Fruit fly (Drosophila melanogaster): Measurements from ENCODE around the gene Sems.
A peak's percentile ranks its signal among the peaks of the same experiment; 100 is the strongest.

Gene Sems

dm6 chr3L:20932556-20932955 is 24.0 kb downstream of the Sems start:
- TF ChIP-seq gl (tag; optimal IDR thresholded peaks at IDR 0.05) (no peak), CG17806 (tag; optimal IDR thresholded peaks at IDR 0.05) (no peak), CG13204 (GFP tag; optimal IDR thresholded peaks at IDR 0.05) (no peak), D1 (tag; optimal IDR thresholded peaks at IDR 0.05) (no peak), CG14655 (GFP tag; optimal IDR thresholded peaks at IDR 0.05) (no peak), rn (GFP tag; IDR thresholded peaks at IDR 0.05) (no peak), CG12605 (GFP tag; IDR thresholded peaks at IDR 0.05) (no peak), CG32121 (GFP tag; IDR thresholded peaks at IDR 0.05) (no peak)

dm6 chr3L:20931510-20931909 is 25.0 kb downstream of the Sems start:
- TF ChIP-seq Pif1A (GFP tag; optimal IDR thresholded peaks at IDR 0.05) (peak; percentile 7), Snoo (tag; optimal IDR thresholded peaks at IDR 0.05) (no peak)

DNA sequence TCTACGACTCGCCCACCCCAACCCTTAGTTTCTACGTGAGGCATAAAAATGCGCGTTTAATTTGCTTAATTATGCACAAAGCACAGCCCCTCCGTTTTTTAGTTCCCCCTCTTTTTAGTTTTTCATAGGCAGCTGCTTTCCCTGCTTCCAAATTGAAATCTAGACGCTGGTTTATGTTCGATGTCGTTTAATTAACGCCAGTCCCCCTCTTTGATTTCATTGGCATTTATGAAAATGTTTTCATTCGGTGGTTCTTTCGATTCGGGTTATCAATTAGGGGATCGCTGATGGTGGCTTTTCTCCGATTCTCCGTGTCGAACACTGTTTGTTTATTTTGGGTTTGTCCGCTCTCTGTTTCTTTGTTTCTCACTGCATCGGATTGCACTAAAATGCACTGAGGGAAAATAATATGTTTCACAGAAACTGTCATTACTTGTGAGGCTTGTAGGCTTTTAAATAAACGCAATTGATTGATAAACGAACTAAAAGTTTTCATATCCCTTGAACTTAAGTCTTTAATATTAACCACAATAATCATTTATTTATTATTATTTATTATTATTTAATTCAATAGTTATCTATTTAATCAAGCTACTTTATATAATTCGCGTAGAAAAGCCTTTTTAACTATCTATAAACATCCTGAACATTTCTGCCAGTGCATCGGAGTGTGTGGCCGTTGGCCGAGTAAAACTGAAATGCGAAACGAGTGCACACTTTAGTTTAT is 26.3 kb downstream of the Sems start:
- TF ChIP-seq CG32121 (GFP tag; IDR thresholded peaks at IDR 0.05) (peak; percentile 71), Pif1B (GFP tag; optimal IDR thresholded peaks at IDR 0.05) (peak; percentile 50), CG9948 (tag; optimal IDR thresholded peaks at IDR 0.05) (peak; percentile 75), CG13204 (GFP tag; optimal IDR thresholded peaks at IDR 0.05) (peak; percentile 35), Snoo (tag; optimal IDR thresholded peaks at IDR 0.05) (peak; percentile 56), CG8301 (tag; optimal IDR thresholded peaks at IDR 0.05) (peak; percentile 55), Ets98B (GFP tag; IDR thresholded peaks at IDR 0.05) (peak; percentile 37; the same call in 1 of the 2 replicates), fd96Ca (GFP tag; IDR thresholded peaks at IDR 0.05) (peak; percentile 48; the same call in 1 of the 3 replicates), CG14655 (GFP tag; optimal IDR thresholded peaks at IDR 0.05) (peak; percentile 62), gl (tag; optimal IDR thresholded peaks at IDR 0.05) (peak; percentile 13), CG17806 (tag; optimal IDR thresholded peaks at IDR 0.05) (peak; percentile 82), rn (GFP tag; IDR thresholded peaks at IDR 0.05) (peak; percentile 31; the same call in 1 of the 2 replicates), CG8159 (tag; optimal IDR thresholded peaks at IDR 0.05) (peak; percentile 85), CG34367 (tag; optimal IDR thresholded peaks at IDR 0.05) (peak; percentile 65), CG12605 (GFP tag; IDR thresholded peaks at IDR 0.05) (peak; percentile 17; the same call in 1 of the 2 replicates), D1 (tag; optimal IDR thresholded peaks at IDR 0.05) (peak; percentile 54), CG10348 (GFP tag; IDR thresholded peaks at IDR 0.05) (no peak), CG4496 (GFP tag; IDR thresholded peaks at IDR 0.05) (0 out of 3 replicates have a peak, but pooled peaks have one; percentile 46), Pif1A (GFP tag; optimal IDR thresholded peaks at IDR 0.05) (no peak), EcR (GFP tag; optimal IDR thresholded peaks at IDR 0.05) (no peak), CG15710 (tag; optimal IDR thresholded peaks at IDR 0.05) (peak; percentile 80)

- TF ChIP-seq CG14655 (GFP tag; optimal IDR thresholded peaks at IDR 0.05) (peak; percentile 11), EcR (GFP tag; optimal IDR thresholded peaks at IDR 0.05) (no peak), CG4496 (GFP tag; IDR thresholded peaks at IDR 0.05) (no peak), CG34367 (tag; optimal IDR thresholded peaks at IDR 0.05) (peak; percentile 13), CG10348 (GFP tag; IDR thresholded peaks at IDR 0.05) (no peak), CG9948 (tag; optimal IDR thresholded peaks at IDR 0.05) (no peak), fd96Ca (GFP tag; IDR thresholded peaks at IDR 0.05) (no peak), D1 (tag; optimal IDR thresholded peaks at IDR 0.05) (no peak), CG15710 (tag; optimal IDR thresholded peaks at IDR 0.05) (peak; percentile 36), CG17806 (tag; optimal IDR thresholded peaks at IDR 0.05) (no peak), CG8159 (tag; optimal IDR thresholded peaks at IDR 0.05) (peak; percentile 51), CG8301 (tag; optimal IDR thresholded peaks at IDR 0.05) (peak; percentile 11)
These were observed 27.1 kb downstream of the Sems start for dm6 chr3L:20929418-20929817.

- TF ChIP-seq CG13204 (GFP tag; optimal IDR thresholded peaks at IDR 0.05), result no peak
- TF ChIP-seq D1 (tag; optimal IDR thresholded peaks at IDR 0.05), result no peak
- TF ChIP-seq CG15710 (tag; optimal IDR thresholded peaks at IDR 0.05), result no peak
- TF ChIP-seq CG4496 (GFP tag; IDR thresholded peaks at IDR 0.05), result no peak
- TF ChIP-seq EcR (GFP tag; optimal IDR thresholded peaks at IDR 0.05), result no peak
These were observed 29.0 kb downstream of the Sems start, which contains the start of gene CG10589 for dm6 chr3L:20927526-20927925. CG10589 (plus strand) TSS chr3L:20927826.

- peak; percentile 83 for TF ChIP-seq Pif1A (GFP tag; optimal IDR thresholded peaks at IDR 0.05)
- TF ChIP-seq CG14655 (GFP tag; optimal IDR thresholded peaks at IDR 0.05), result peak; percentile 93
- TF ChIP-seq CG8301 (tag; optimal IDR thresholded peaks at IDR 0.05), result peak; percentile 90
- peak; percentile 14 for TF ChIP-seq Snoo (tag; optimal IDR thresholded peaks at IDR 0.05)
- peak; percentile 84 for TF ChIP-seq CG4496 (GFP tag; IDR thresholded peaks at IDR 0.05)
- TF ChIP-seq CG13204 (GFP tag; optimal IDR thresholded peaks at IDR 0.05), result peak; percentile 70
- peak; percentile 81 for TF ChIP-seq Ets98B (GFP tag; IDR thresholded peaks at IDR 0.05)
- peak; percentile 75 for TF ChIP-seq gl (tag; optimal IDR thresholded peaks at IDR 0.05)
- TF ChIP-seq CG10348 (GFP tag; IDR thresholded peaks at IDR 0.05), result no peak
- peak; percentile 81 for TF ChIP-seq Pif1B (GFP tag; optimal IDR thresholded peaks at IDR 0.05)
- peak; percentile 60 for TF ChIP-seq CG12605 (GFP tag; IDR thresholded peaks at IDR 0.05)
- peak; percentile 29 for TF ChIP-seq EcR (GFP tag; optimal IDR thresholded peaks at IDR 0.05)
- peak; percentile 82; the same call in 2 of the 3 replicates for TF ChIP-seq fd96Ca (GFP tag; IDR thresholded peaks at IDR 0.05)
- TF ChIP-seq CG17806 (tag; optimal IDR thresholded peaks at IDR 0.05), result peak; percentile 89
- TF ChIP-seq CG8159 (tag; optimal IDR thresholded peaks at IDR 0.05), result peak; percentile 90
- peak; percentile 87 for TF ChIP-seq CG15710 (tag; optimal IDR thresholded peaks at IDR 0.05)
- peak; percentile 90 for TF ChIP-seq CG9948 (tag; optimal IDR thresholded peaks at IDR 0.05)
- peak; percentile 60 for TF ChIP-seq D1 (tag; optimal IDR thresholded peaks at IDR 0.05)
- peak; percentile 63 for TF ChIP-seq CG32121 (GFP tag; IDR thresholded peaks at IDR 0.05)
- peak; percentile 72 for TF ChIP-seq rn (GFP tag; IDR thresholded peaks at IDR 0.05)
- TF ChIP-seq CG34367 (tag; optimal IDR thresholded peaks at IDR 0.05), result peak; percentile 86
These were observed 33.4 kb downstream of the Sems start for dm6 chr3L:20923030-20923591.
